Worm (Caenorhabditis elegans) whole organism, early embryonic: Measurements from ENCODE around the gene Y54F10AR.1.

Experiments
- ama-1 ChIP-seq: fragments of 150-350 bp; optimal IDR thresholded peaks from 2 replicates; lab custom pipeline; 2014
- ceh-13 ChIP-seq: fragments of 200-800 bp; sonication (Bioruptor generic); optimal IDR thresholded peaks from 2 replicates; lab custom pipeline; 2018; ENCODE audit warnings: mild to moderate bottlenecking, missing genetic modification characterization, missing compliant biosample characterization
- ets-7 ChIP-seq: sonication (generic microtip); optimal IDR thresholded peaks from 2 replicates; lab custom pipeline; 2016; ENCODE audit warnings: missing genotype, missing genetic modification characterization, missing compliant biosample characterization
- flt-1 ChIP-seq: fragments of 200-800 bp; sonication (Bioruptor generic); IDR thresholded peaks from 2 replicates; pipeline ENCODE4 v1.3.6; 2022; ENCODE audit warnings: missing genetic modification characterization, missing compliant biosample characterization
- hmbx-1 ChIP-seq: sonication (generic microtip); optimal IDR thresholded peaks from 2 replicates; lab custom pipeline; 2016; ENCODE audit warnings: mild to moderate bottlenecking, missing genetic modification characterization, missing compliant biosample characterization
- hmg-4 ChIP-seq: fragments of 200-800 bp; sonication (Bioruptor generic); optimal IDR thresholded peaks from 2 replicates; lab custom pipeline; 2018; ENCODE audit warnings: mild to moderate bottlenecking, missing genetic modification characterization, missing compliant biosample characterization
- pes-1 ChIP-seq: fragments of 200-800 bp; sonication (Bioruptor generic); IDR thresholded peaks from 2 replicates; pipeline ENCODE4 v1.3.6; 2022; ENCODE audit warnings: missing genetic modification reagents, missing genetic modification characterization, missing compliant biosample characterization
- sea-1 ChIP-seq: fragments of 200-800 bp; sonication (Bioruptor generic); conservative IDR thresholded peaks from 2 replicates; pipeline ENCODE4 v1.3.6; 2022; ENCODE audit warnings: missing genetic modification characterization, missing compliant biosample characterization
- tbx-11 ChIP-seq: fragments of 200-800 bp; sonication (Bioruptor generic); IDR thresholded peaks from 2 replicates; pipeline ENCODE4 v1.3.6; 2022; ENCODE audit warnings: missing genetic modification characterization, missing compliant biosample characterization
- tbx-37 ChIP-seq: fragments of 200-800 bp; sonication (Bioruptor generic); conservative IDR thresholded peaks from 2 replicates; pipeline ENCODE4 v1.3.6; 2022; ENCODE audit warnings: missing genetic modification reagents, missing genetic modification characterization, missing compliant biosample characterization

DNA sequence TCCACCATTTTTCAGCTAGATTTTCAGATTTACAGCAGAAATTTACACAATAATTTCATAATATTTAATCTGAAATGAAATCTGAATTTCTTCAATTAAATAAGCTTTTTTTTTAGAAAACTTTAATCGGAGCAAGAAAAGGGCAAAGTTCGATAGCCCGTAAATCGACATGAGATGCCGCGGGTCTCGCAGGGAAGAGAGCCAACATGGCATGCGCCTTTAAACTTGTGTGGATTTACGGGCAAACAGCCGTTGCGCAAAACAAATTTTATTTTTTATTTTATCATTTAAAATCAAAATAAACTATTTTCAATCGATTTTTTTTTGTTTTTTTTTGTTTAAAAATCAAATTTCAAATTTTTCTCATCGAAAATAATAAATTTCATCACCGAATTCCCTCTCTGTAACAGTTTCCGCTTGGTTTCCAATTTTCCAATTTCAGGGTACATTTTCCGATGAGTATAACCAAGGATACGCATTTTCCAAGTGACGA is 46.8 kb downstream of the Y54F10AR.1 start, which contains the start of the genes Y54F10AM.15, rbc-2 and ndua-8:
- no peak for TF ChIP-seq pes-1 (GFP tag; lab: Robert Waterston, UW)
- no peak for TF ChIP-seq ceh-13 (GFP tag; lab: Kevin White, UChicago)
- TF ChIP-seq tbx-11 (GFP tag; lab: Robert Waterston, UW) = no peak
- no peak for TF ChIP-seq hmbx-1
- no peak for TF ChIP-seq sea-1 (GFP tag; lab: Robert Waterston, UW)
- no peak for TF ChIP-seq ama-1
- TF ChIP-seq ets-7 (tag; lab: Kevin White, UChicago) = no peak
- TF ChIP-seq flt-1 (GFP tag; lab: Robert Waterston, UW) = no peak; the same call in 1 of the 2 replicates
- TF ChIP-seq hmg-4 (GFP tag; lab: Kevin White, UChicago) = peak; percentile 32
- TF ChIP-seq tbx-37 (GFP tag; lab: Robert Waterston, UW) = no peak
